Worm (Caenorhabditis elegans) whole organism, midembryonic: ENCODE data around the gene B0285.6.

ENCODE experiments used
- T22C8.4 ChIP-seq: fragments of 200-800 bp; sonication (Bioruptor generic); IDR thresholded peaks from 2 replicates; pipeline ENCODE4 v1.3.6; 2022; ENCODE audit warnings: missing genetic modification characterization, missing compliant biosample characterization
- cog-1 ChIP-seq: sonication (generic microtip); optimal IDR thresholded peaks from 2 replicates; lab custom pipeline; 2016; ENCODE audit warnings: missing genetic modification characterization, missing compliant biosample characterization
- flt-1 ChIP-seq: fragments of 200-800 bp; sonication (Bioruptor generic); IDR thresholded peaks from 2 replicates; pipeline ENCODE4 v1.3.6; 2022; ENCODE audit warnings: missing genetic modification characterization, missing compliant biosample characterization
- med-1 ChIP-seq: sonication (generic microtip); optimal IDR thresholded peaks from 2 replicates; lab custom pipeline; 2017; ENCODE audit warnings: missing genetic modification characterization, mild to moderate bottlenecking, missing compliant biosample characterization, antibody characterized with exemption, missing genetic modification reagents; ENCODE audit not compliant: insufficient read depth
- ref-1 ChIP-seq: fragments of 200-800 bp; sonication (Bioruptor generic); conservative IDR thresholded peaks from 2 replicates; pipeline ENCODE4 v1.3.6; 2022; ENCODE audit warnings: missing genetic modification reagents, missing genetic modification characterization, missing compliant biosample characterization
- tab-1 ChIP-seq: fragments of 200-800 bp; sonication (Bioruptor generic); IDR thresholded peaks from 2 replicates; pipeline ENCODE4 v1.3.6; 2022; ENCODE audit warnings: missing genetic modification characterization, missing compliant biosample characterization
- ztf-23 ChIP-seq: fragments of 200-800 bp; sonication (Bioruptor generic); IDR thresholded peaks from 2 replicates; pipeline ENCODE4 v1.3.6; 2022; ENCODE audit warnings: missing genetic modification reagents, missing genetic modification characterization, missing compliant biosample characterization
- ztf-29 ChIP-seq: fragments of 200-800 bp; sonication (Bioruptor generic); IDR thresholded peaks from 2 replicates; pipeline ENCODE4 v1.3.6; 2022; ENCODE audit warnings: missing genetic modification reagents, missing genetic modification characterization, missing compliant biosample characterization

ce11 chrIII:4367649-4368048 is 17.8 kb downstream of the B0285.6 start, which contains the start of gene ckb-2:
- TF ChIP-seq flt-1 (GFP tag; lab: Robert Waterston, UW) (no peak), tab-1 (GFP tag; lab: Robert Waterston, UW) (no peak), med-1 (no peak), cog-1 (tag; lab: Kevin White, UChicago) (no peak), ztf-29 (no peak), ztf-23 (GFP tag; lab: Robert Waterston, UW) (no peak), ref-1 (GFP tag; lab: Robert Waterston, UW) (no peak), T22C8.4 (GFP tag; lab: Robert Waterston, UW) (no peak)
